1 fruit fly cellular context compared by ENCODE assay signal in genomic region chr2L:8042645-8043281, dm6.
TF ChIP-seq lines count a peak whose summit lies in the region.

TSS of gene RpL36A (minus strand) at chr2L:8042909.

TF ChIP-seq in whole organism, embryonic, 481 proteins besides CTCF, POLR2A, EP300 and RAD21 (continued from another document and continues in another):
- TF ChIP-seq unc-4 (GFP tag; IDR thresholded peaks at IDR 0.05; lab: Robert Waterston, UW; ENCODE audit: partially characterized antibody) (peak; percentile 73), Dbx (GFP tag; IDR thresholded peaks at IDR 0.05; lab: Robert Waterston, UW) (peak; percentile 67; the same call in 2 of the 3 replicates), zfh1 (GFP tag; IDR thresholded peaks at IDR 0.05; lab: Robert Waterston, UW) (peak; percentile 73), chinmo (GFP tag; IDR thresholded peaks at IDR 0.05; lab: Robert Waterston, UW; ENCODE audit: partially characterized antibody) (no peak), run (tag; optimal IDR thresholded peaks at IDR 0.05; lab: Kevin White, UChicago) (no peak), maf-S (GFP tag; optimal IDR thresholded peaks at IDR 0.05; lab: Kevin White, UChicago) (peak; percentile 69), bowl (GFP tag; IDR thresholded peaks at IDR 0.05; lab: Robert Waterston, UW) (0 out of 2 replicates have a peak, but pooled peaks have one; percentile 20), CG7745 (tag; optimal IDR thresholded peaks at IDR 0.05; lab: Kevin White, UChicago) (peak; percentile 34), CG4328 (GFP tag; optimal IDR thresholded peaks at IDR 0.05; lab: Kevin White, UChicago) (peak; percentile 55), Meics (GFP tag; optimal IDR thresholded peaks at IDR 0.05; lab: Kevin White, UChicago) (peak; percentile 70), Drgx (GFP tag; IDR thresholded peaks at IDR 0.05; lab: Robert Waterston, UW) (no peak), odd (GFP tag; optimal IDR thresholded peaks at IDR 0.05; lab: Kevin White, UChicago) (no peak), Lpt (GFP tag; optimal IDR thresholded peaks at IDR 0.05; lab: Kevin White, UChicago) (no peak), CG8089 (GFP tag; optimal IDR thresholded peaks at IDR 0.05; lab: Kevin White, UChicago) (peak; percentile 44), wor (GFP tag; IDR thresholded peaks at IDR 0.05; lab: Robert Waterston, UW) (no peak), CG4854 (GFP tag; optimal IDR thresholded peaks at IDR 0.05; lab: Kevin White, UChicago) (no peak), zen2 (GFP tag; IDR thresholded peaks at IDR 0.05; lab: Robert Waterston, UW; ENCODE audit: partially characterized antibody) (peak; percentile 72), sisA (GFP tag; IDR thresholded peaks at IDR 0.05; lab: Robert Waterston, UW) (no peak), Mad (GFP tag; optimal IDR thresholded peaks at IDR 0.05; lab: Kevin White, UChicago) (no peak), HmgZ (tag; optimal IDR thresholded peaks at IDR 0.05; lab: Kevin White, UChicago) (peak; percentile 70), wek (GFP tag; optimal IDR thresholded peaks at IDR 0.05; lab: Kevin White, UChicago) (peak; percentile 82), CG17359 (tag; optimal IDR thresholded peaks at IDR 0.05; lab: Kevin White, UChicago) (peak; percentile 45), CG9876 (GFP tag; optimal IDR thresholded peaks at IDR 0.05; lab: Kevin White, UChicago) (peak; percentile 71), CG1233 (GFP tag; optimal IDR thresholded peaks at IDR 0.05; lab: Kevin White, UChicago) (peak; percentile 4), CG2678 (tag; optimal IDR thresholded peaks at IDR 0.05; lab: Kevin White, UChicago) (no peak), CG10267 (tag; optimal IDR thresholded peaks at IDR 0.05; lab: Kevin White, UChicago) (peak; percentile 63), sob (GFP tag; IDR thresholded peaks at IDR 0.05; lab: Robert Waterston, UW) (peak; percentile 84), Vsx1 (GFP tag; optimal IDR thresholded peaks at IDR 0.05; lab: Kevin White, UChicago) (no peak), CG13296 (GFP tag; optimal IDR thresholded peaks at IDR 0.05; lab: Kevin White, UChicago) (peak; percentile 75), bsh (GFP tag; optimal IDR thresholded peaks at IDR 0.05; lab: Kevin White, UChicago) (peak; percentile 29 to 55), CG9215 (GFP tag; IDR thresholded peaks at IDR 0.05; lab: Robert Waterston, UW) (no peak), BtbVII (GFP tag; optimal IDR thresholded peaks at IDR 0.05; lab: Kevin White, UChicago) (peak; percentile 45), Dad (GFP tag; optimal IDR thresholded peaks at IDR 0.05; lab: Kevin White, UChicago) (peak; percentile 20), CG6683 (GFP tag; optimal IDR thresholded peaks at IDR 0.05; lab: Kevin White, UChicago) (no peak), Jarid2 (GFP tag; optimal IDR thresholded peaks at IDR 0.05; lab: Kevin White, UChicago) (no peak), trem (tag; optimal IDR thresholded peaks at IDR 0.05; lab: Kevin White, UChicago) (peak; percentile 32), Sox100B (GFP tag; optimal IDR thresholded peaks at IDR 0.05; lab: Kevin White, UChicago) (no peak), pb (GFP tag; optimal IDR thresholded peaks at IDR 0.05; lab: Kevin White, UChicago) (peak; percentile 34), CG11696 (GFP tag; IDR thresholded peaks at IDR 0.05; lab: Robert Waterston, UW) (0 out of 2 replicates have a peak, but pooled peaks have one; percentile 23), Sry-δ (GFP tag; optimal IDR thresholded peaks at IDR 0.05; lab: Kevin White, UChicago) (peak; percentile 94), CG10654 (GFP tag; optimal IDR thresholded peaks at IDR 0.05; lab: Kevin White, UChicago) (no peak), schlank (tag; optimal IDR thresholded peaks at IDR 0.05; lab: Kevin White, UChicago) (peak; percentile 68), dati (GFP tag; IDR thresholded peaks at IDR 0.05; lab: Robert Waterston, UW) (no peak), her (GFP tag; optimal IDR thresholded peaks at IDR 0.05; lab: Kevin White, UChicago) (peak; percentile 68), Rx (GFP tag; IDR thresholded peaks at IDR 0.05; lab: Robert Waterston, UW) (no peak), vvl (GFP tag; IDR thresholded peaks at IDR 0.05; lab: Robert Waterston, UW) (peak; percentile 74), exex (tag; optimal IDR thresholded peaks at IDR 0.05; lab: Kevin White, UChicago) (no peak), Hsf (GFP tag; optimal IDR thresholded peaks at IDR 0.05; lab: Kevin White, UChicago) (peak; percentile 55), eve (GFP tag; optimal IDR thresholded peaks at IDR 0.05; lab: Kevin White, UChicago) (no peak), CG13894 (tag; optimal IDR thresholded peaks at IDR 0.05; lab: Kevin White, UChicago) (no peak), psq (GFP tag; optimal IDR thresholded peaks at IDR 0.05; lab: Kevin White, UChicago) (no peak), Six4 (GFP tag; optimal IDR thresholded peaks at IDR 0.05; lab: Kevin White, UChicago) (no peak), Hr3 (GFP tag; optimal IDR thresholded peaks at IDR 0.05; lab: Kevin White, UChicago) (no peak), CG14965 (GFP tag; optimal IDR thresholded peaks at IDR 0.05; lab: Kevin White, UChicago; ENCODE audit: borderline replicate concordance) (no peak), CG5245 (GFP tag; optimal IDR thresholded peaks at IDR 0.05; lab: Kevin White, UChicago) (no peak), Ravus (GFP tag; IDR thresholded peaks at IDR 0.05; lab: Robert Waterston, UW) (no peak; the same call in 1 of the 2 replicates), lilli (GFP tag; optimal IDR thresholded peaks at IDR 0.05; lab: Kevin White, UChicago) (peak; percentile 56), Hey (tag; optimal IDR thresholded peaks at IDR 0.05; lab: Kevin White, UChicago) (no peak), CG11398 (GFP tag; optimal IDR thresholded peaks at IDR 0.05; lab: Kevin White, UChicago) (peak; percentile 52), slp2 (GFP tag; optimal IDR thresholded peaks at IDR 0.05; lab: Kevin White, UChicago) (peak; percentile 33), HLH3B (GFP tag; IDR thresholded peaks at IDR 0.05; lab: Robert Waterston, UW) (0 out of 2 replicates have a peak, but pooled peaks have one; percentile 36), NC2α (GFP tag; optimal IDR thresholded peaks at IDR 0.05; lab: Kevin White, UChicago) (no peak), CG11093 (GFP tag; IDR thresholded peaks at IDR 0.05; lab: Robert Waterston, UW) (no peak), sna (GFP tag; IDR thresholded peaks at IDR 0.05; lab: Robert Waterston, UW; ENCODE audit: partially characterized antibody) (0 out of 2 replicates have a peak, but pooled peaks have one; percentile 22), CG34422 (GFP tag; IDR thresholded peaks at IDR 0.05; lab: Robert Waterston, UW) (0 out of 3 replicates have a peak, but pooled peaks have one; percentile 39), tio (GFP tag; optimal IDR thresholded peaks at IDR 0.05; lab: Kevin White, UChicago) (no peak), B-H1 (GFP tag; IDR thresholded peaks at IDR 0.05; lab: Robert Waterston, UW) (peak; percentile 27; the same call in 1 of the 3 replicates), vnd (GFP tag; IDR thresholded peaks at IDR 0.05; lab: Robert Waterston, UW; ENCODE audit: partially characterized antibody) (peak; percentile 83), ssp (GFP tag; IDR thresholded peaks at IDR 0.05; lab: Robert Waterston, UW) (peak; percentile 81), CG30403 (GFP tag; optimal IDR thresholded peaks at IDR 0.05; lab: Kevin White, UChicago) (peak; percentile 68), CG11085 (GFP tag; IDR thresholded peaks at IDR 0.05; lab: Robert Waterston, UW) (peak; percentile 43; the same call in 1 of the 2 replicates), repo (GFP tag; optimal IDR thresholded peaks at IDR 0.05; lab: Kevin White, UChicago) (no peak), prd (optimal IDR thresholded peaks at IDR 0.05; lab: Kevin White, UChicago) (no peak), prd (GFP tag; IDR thresholded peaks at IDR 0.05; lab: Robert Waterston, UW) (no peak), Atf6 (GFP tag; IDR thresholded peaks at IDR 0.05; lab: Robert Waterston, UW) (peak; percentile 44; the same call in 1 of the 2 replicates), CG8924 (tag; optimal IDR thresholded peaks at IDR 0.05; lab: Kevin White, UChicago) (peak; percentile 52), tap (tag; optimal IDR thresholded peaks at IDR 0.05; lab: Kevin White, UChicago) (no peak), CG4730 (GFP tag; IDR thresholded peaks at IDR 0.05; lab: Robert Waterston, UW) (0 out of 2 replicates have a peak, but pooled peaks have one; percentile 15), CG32532 (GFP tag; IDR thresholded peaks at IDR 0.05; lab: Robert Waterston, UW) (peak; percentile 66), Myb (GFP tag; optimal IDR thresholded peaks at IDR 0.05; lab: Kevin White, UChicago) (no peak), Optix (GFP tag; IDR thresholded peaks at IDR 0.05; lab: Robert Waterston, UW) (0 out of 3 replicates have a peak, but pooled peaks have one; percentile 40), CG3847 (GFP tag; IDR thresholded peaks at IDR 0.05; lab: Robert Waterston, UW) (peak; percentile 50), CG2116 (GFP tag; optimal IDR thresholded peaks at IDR 0.05; lab: Kevin White, UChicago) (peak; percentile 85), Deaf1 (tag; optimal IDR thresholded peaks at IDR 0.05; lab: Kevin White, UChicago) (no peak), CG30431 (GFP tag; optimal IDR thresholded peaks at IDR 0.05; lab: Kevin White, UChicago) (no peak), esg (GFP tag; conservative IDR thresholded peaks at IDR 0.05; lab: Robert Waterston, UW) (no peak), zfh2 (GFP tag; optimal IDR thresholded peaks at IDR 0.05; lab: Kevin White, UChicago) (peak; percentile 47), CG16815 (GFP tag; optimal IDR thresholded peaks at IDR 0.05; lab: Kevin White, UChicago) (no peak), MESR4 (GFP tag; optimal IDR thresholded peaks at IDR 0.05; lab: Kevin White, UChicago) (peak; percentile 100), Chrac-16 (GFP tag; optimal IDR thresholded peaks at IDR 0.05; lab: Kevin White, UChicago) (peak; percentile 41), chm (GFP tag; IDR thresholded peaks at IDR 0.05; lab: Robert Waterston, UW) (peak; percentile 81), hbn (GFP tag; IDR thresholded peaks at IDR 0.05; lab: Robert Waterston, UW; ENCODE audit: partially characterized antibody) (peak; percentile 74), tna (GFP tag; IDR thresholded peaks at IDR 0.05; lab: Robert Waterston, UW; ENCODE audit: partially characterized antibody) (peak; percentile 76), Bteb2 (GFP tag; optimal IDR thresholded peaks at IDR 0.05; lab: Kevin White, UChicago) (peak; percentile 43), sc (optimal IDR thresholded peaks at IDR 0.05; lab: Kevin White, UChicago) (no peak), sc (GFP tag; optimal IDR thresholded peaks at IDR 0.05; lab: Kevin White, UChicago) (no peak), CG30020 (tag; optimal IDR thresholded peaks at IDR 0.05; lab: Kevin White, UChicago) (peak; percentile 86), onecut (GFP tag; IDR thresholded peaks at IDR 0.05; lab: Robert Waterston, UW) (peak; percentile 69), CG10462 (GFP tag; optimal IDR thresholded peaks at IDR 0.05; lab: Kevin White, UChicago) (no peak), Doc3 (GFP tag; IDR thresholded peaks at IDR 0.05; lab: Robert Waterston, UW; ENCODE audit: partially characterized antibody) (peak; percentile 70), CG18619 (GFP tag; optimal IDR thresholded peaks at IDR 0.05; lab: Kevin White, UChicago) (peak; percentile 70), Trl (optimal IDR thresholded peaks at IDR 0.05; lab: Kevin White, UChicago) (no peak), Trl (GFP tag; optimal IDR thresholded peaks at IDR 0.05; lab: Kevin White, UChicago) (peak; percentile 27), E2f1 (GFP tag; IDR thresholded peaks at IDR 0.05; lab: Robert Waterston, UW) (peak; percentile 13; the same call in 1 of the 2 replicates), luna (GFP tag; optimal IDR thresholded peaks at IDR 0.05; lab: Kevin White, UChicago) (peak; percentile 39), CG17361 (GFP tag; IDR thresholded peaks at IDR 0.05; lab: Robert Waterston, UW) (no peak; the same call in 2 of the 3 replicates), Gsc (GFP tag; IDR thresholded peaks at IDR 0.05; lab: Robert Waterston, UW) (no peak), crc (GFP tag; optimal IDR thresholded peaks at IDR 0.05; lab: Kevin White, UChicago) (peak; percentile 21), CG3281 (GFP tag; optimal IDR thresholded peaks at IDR 0.05; lab: Kevin White, UChicago) (peak; percentile 68), cad (GFP tag; optimal IDR thresholded peaks at IDR 0.05; lab: Kevin White, UChicago) (no peak), CG6175 (GFP tag; IDR thresholded peaks at IDR 0.05; lab: Robert Waterston, UW) (0 out of 3 replicates have a peak, but pooled peaks have one; percentile 24), PHDP (tag; optimal IDR thresholded peaks at IDR 0.05; lab: Kevin White, UChicago) (peak; percentile 72), NC2β (GFP tag; optimal IDR thresholded peaks at IDR 0.05; lab: Kevin White, UChicago) (peak; percentile 98), gce (GFP tag; IDR thresholded peaks at IDR 0.05; lab: Robert Waterston, UW) (no peak), Kr (GFP tag; optimal IDR thresholded peaks at IDR 0.05; lab: Kevin White, UChicago) (no peak), dm (GFP tag; optimal IDR thresholded peaks at IDR 0.05; lab: Kevin White, UChicago) (peak; percentile 89), nerfin-2 (GFP tag; IDR thresholded peaks at IDR 0.05; lab: Robert Waterston, UW; ENCODE audit: partially characterized antibody) (peak; percentile 69), vfl (GFP tag; optimal IDR thresholded peaks at IDR 0.05; lab: Kevin White, UChicago) (no peak), jing (GFP tag; optimal IDR thresholded peaks at IDR 0.05; lab: Kevin White, UChicago) (no peak), Ptx1 (GFP tag; IDR thresholded peaks at IDR 0.05; lab: Robert Waterston, UW) (peak; percentile 47), en (GFP tag; optimal IDR thresholded peaks at IDR 0.05; lab: Kevin White, UChicago) (peak; percentile 0), CG16813 (GFP tag; IDR thresholded peaks at IDR 0.05; lab: Robert Waterston, UW; ENCODE audit: partially characterized antibody) (peak; percentile 93), CG16863 (GFP tag; optimal IDR thresholded peaks at IDR 0.05; lab: Kevin White, UChicago) (no peak), dmrt99B (tag; optimal IDR thresholded peaks at IDR 0.05; lab: Kevin White, UChicago) (no peak), CG12104 (GFP tag; optimal IDR thresholded peaks at IDR 0.05; lab: Kevin White, UChicago) (peak; percentile 57), Atf3 (GFP tag; optimal IDR thresholded peaks at IDR 0.05; lab: Kevin White, UChicago) (peak; percentile 28), dpn (GFP tag; optimal IDR thresholded peaks at IDR 0.05; lab: Kevin White, UChicago) (peak; percentile 18 to 60), mld (GFP tag; IDR thresholded peaks at IDR 0.05; lab: Robert Waterston, UW; ENCODE audit: partially characterized antibody) (peak; percentile 83; the same call in 2 of the 3 replicates), Oli (tag; optimal IDR thresholded peaks at IDR 0.05; lab: Kevin White, UChicago) (no peak), twi (tag; optimal IDR thresholded peaks at IDR 0.05; lab: Kevin White, UChicago) (peak; percentile 4)
